Comparison of ENCODE assay signal across 1 fruit fly cellular context in genomic region chr3R:9891527-9891926, dm6.
TF ChIP-seq lines count a peak whose summit lies in the region.

No protein-coding gene starts in this region.

TF ChIP-seq in whole organism, embryonic, 481 proteins besides CTCF, POLR2A, EP300 and RAD21 (continued from another document and continues in another):
- TF ChIP-seq CG31441 (GFP tag; IDR thresholded peaks at IDR 0.05; lab: Robert Waterston, UW), result no peak
- TF ChIP-seq CG14860 (GFP tag; IDR thresholded peaks at IDR 0.05; lab: Robert Waterston, UW; ENCODE audit: partially characterized antibody), result no peak
- TF ChIP-seq Pdp1 (GFP tag; optimal IDR thresholded peaks at IDR 0.05; lab: Kevin White, UChicago), result peak in 1 of 2 experiments; percentile 24
- no peak for TF ChIP-seq zf30C (GFP tag; optimal IDR thresholded peaks at IDR 0.05; lab: Kevin White, UChicago)
- no peak for TF ChIP-seq zfh2 (GFP tag; optimal IDR thresholded peaks at IDR 0.05; lab: Kevin White, UChicago)
- TF ChIP-seq CG30403 (GFP tag; optimal IDR thresholded peaks at IDR 0.05; lab: Kevin White, UChicago), result no peak
- TF ChIP-seq Rfx (GFP tag; IDR thresholded peaks at IDR 0.05; lab: Robert Waterston, UW), result no peak; the same call in 1 of the 2 replicates
- TF ChIP-seq Nf-YA (GFP tag; IDR thresholded peaks at IDR 0.05; lab: Robert Waterston, UW), result no peak
- no peak for TF ChIP-seq pb (GFP tag; optimal IDR thresholded peaks at IDR 0.05; lab: Kevin White, UChicago)
- no peak for TF ChIP-seq Sin3A (optimal IDR thresholded peaks at IDR 0.05; lab: Kevin White, UChicago)
- TF ChIP-seq CG1024 (GFP tag; IDR thresholded peaks at IDR 0.05; lab: Robert Waterston, UW), result no peak
- no peak for TF ChIP-seq Doc3 (GFP tag; IDR thresholded peaks at IDR 0.05; lab: Robert Waterston, UW; ENCODE audit: partially characterized antibody)
- TF ChIP-seq dpn (GFP tag; optimal IDR thresholded peaks at IDR 0.05; lab: Kevin White, UChicago), result no peak
- TF ChIP-seq CG4854 (GFP tag; optimal IDR thresholded peaks at IDR 0.05; lab: Kevin White, UChicago), result no peak
- no peak for TF ChIP-seq Antp (GFP tag; optimal IDR thresholded peaks at IDR 0.05; lab: Kevin White, UChicago)
- TF ChIP-seq CG8765 (GFP tag; IDR thresholded peaks at IDR 0.05; lab: Robert Waterston, UW), result no peak
- no peak for TF ChIP-seq Mes4 (GFP tag; optimal IDR thresholded peaks at IDR 0.05; lab: Kevin White, UChicago)
- no peak for TF ChIP-seq Fer3 (tag; optimal IDR thresholded peaks at IDR 0.05; lab: Kevin White, UChicago)
- TF ChIP-seq CG18262 (tag; optimal IDR thresholded peaks at IDR 0.05; lab: Kevin White, UChicago), result no peak
- no peak for TF ChIP-seq CoRest (tag; optimal IDR thresholded peaks at IDR 0.05; lab: Kevin White, UChicago)
- peak; percentile 6 for TF ChIP-seq sqz (GFP tag; optimal IDR thresholded peaks at IDR 0.05; lab: Kevin White, UChicago)
- TF ChIP-seq sim (GFP tag; IDR thresholded peaks at IDR 0.05; lab: Robert Waterston, UW), result no peak
- TF ChIP-seq CG2120 (GFP tag; optimal IDR thresholded peaks at IDR 0.05; lab: Kevin White, UChicago), result peak; percentile 5
- no peak for TF ChIP-seq Drgx (GFP tag; IDR thresholded peaks at IDR 0.05; lab: Robert Waterston, UW)
- no peak for TF ChIP-seq CG34224 (GFP tag; IDR thresholded peaks at IDR 0.05; lab: Robert Waterston, UW; ENCODE audit: partially characterized antibody)
- no peak for TF ChIP-seq CG13624 (GFP tag; optimal IDR thresholded peaks at IDR 0.05; lab: Kevin White, UChicago)
- TF ChIP-seq dimm (GFP tag; IDR thresholded peaks at IDR 0.05; lab: Robert Waterston, UW), result no peak
- TF ChIP-seq CG3281 (GFP tag; optimal IDR thresholded peaks at IDR 0.05; lab: Kevin White, UChicago), result peak; percentile 8
- TF ChIP-seq tio (GFP tag; optimal IDR thresholded peaks at IDR 0.05; lab: Kevin White, UChicago), result no peak
- TF ChIP-seq Elba2 (GFP tag; optimal IDR thresholded peaks at IDR 0.05; lab: Kevin White, UChicago), result no peak
- no peak for TF ChIP-seq al (GFP tag; IDR thresholded peaks at IDR 0.05; lab: Robert Waterston, UW)
- no peak for TF ChIP-seq Stat92E (GFP tag; optimal IDR thresholded peaks at IDR 0.05; lab: Kevin White, UChicago)
- TF ChIP-seq CG3838 (GFP tag; optimal IDR thresholded peaks at IDR 0.05; lab: Kevin White, UChicago), result no peak
- TF ChIP-seq pfk (GFP tag; optimal IDR thresholded peaks at IDR 0.05; lab: Kevin White, UChicago), result no peak
- TF ChIP-seq Taf1 (GFP tag; IDR thresholded peaks at IDR 0.05; lab: Robert Waterston, UW), result no peak
- TF ChIP-seq CG4820 (GFP tag; optimal IDR thresholded peaks at IDR 0.05; lab: Kevin White, UChicago), result no peak
- TF ChIP-seq mam (GFP tag; optimal IDR thresholded peaks at IDR 0.05; lab: Kevin White, UChicago), result no peak
- TF ChIP-seq CG10979 (tag; optimal IDR thresholded peaks at IDR 0.05; lab: Kevin White, UChicago), result no peak
- no peak for TF ChIP-seq sens-2 (GFP tag; IDR thresholded peaks at IDR 0.05; lab: Robert Waterston, UW)
- TF ChIP-seq Ptx1 (GFP tag; IDR thresholded peaks at IDR 0.05; lab: Robert Waterston, UW), result 0 out of 2 replicates have a peak, but pooled peaks have one; percentile 13
- TF ChIP-seq ssp (GFP tag; IDR thresholded peaks at IDR 0.05; lab: Robert Waterston, UW), result no peak
- peak; percentile 47 for TF ChIP-seq abd-A (tag; optimal IDR thresholded peaks at IDR 0.05; lab: Kevin White, UChicago)
- TF ChIP-seq CG6813 (GFP tag; optimal IDR thresholded peaks at IDR 0.05; lab: Kevin White, UChicago), result peak; percentile 28
- TF ChIP-seq Abd-B (GFP tag; optimal IDR thresholded peaks at IDR 0.05; lab: Kevin White, UChicago), result no peak
- TF ChIP-seq wdn (GFP tag; IDR thresholded peaks at IDR 0.05; lab: Robert Waterston, UW), result no peak
- TF ChIP-seq CG7839 (tag; optimal IDR thresholded peaks at IDR 0.05; lab: Kevin White, UChicago), result no peak
- no peak for TF ChIP-seq Hey (tag; optimal IDR thresholded peaks at IDR 0.05; lab: Kevin White, UChicago)
- TF ChIP-seq CG12299 (tag; optimal IDR thresholded peaks at IDR 0.05; lab: Kevin White, UChicago), result no peak
- TF ChIP-seq Ssrp (tag; optimal IDR thresholded peaks at IDR 0.05; lab: Kevin White, UChicago), result no peak
- no peak for TF ChIP-seq vfl (GFP tag; optimal IDR thresholded peaks at IDR 0.05; lab: Kevin White, UChicago)
- 0 out of 3 replicates have a peak, but pooled peaks have one; percentile 12 for TF ChIP-seq CG11456 (GFP tag; IDR thresholded peaks at IDR 0.05; lab: Robert Waterston, UW)
- 0 out of 3 replicates have a peak, but pooled peaks have one; percentile 60 for TF ChIP-seq so (GFP tag; IDR thresholded peaks at IDR 0.05; lab: Robert Waterston, UW)
- TF ChIP-seq CG9215 (GFP tag; IDR thresholded peaks at IDR 0.05; lab: Robert Waterston, UW), result no peak
- no peak for TF ChIP-seq PHDP (tag; optimal IDR thresholded peaks at IDR 0.05; lab: Kevin White, UChicago)
- TF ChIP-seq Oli (tag; optimal IDR thresholded peaks at IDR 0.05; lab: Kevin White, UChicago), result no peak
- no peak for TF ChIP-seq gfzf (GFP tag; optimal IDR thresholded peaks at IDR 0.05; lab: Kevin White, UChicago)
- TF ChIP-seq HHEX (GFP tag; optimal IDR thresholded peaks at IDR 0.05; lab: Kevin White, UChicago), result peak; percentile 6
- no peak for TF ChIP-seq CG1233 (GFP tag; optimal IDR thresholded peaks at IDR 0.05; lab: Kevin White, UChicago)
- no peak for TF ChIP-seq CG18619 (GFP tag; optimal IDR thresholded peaks at IDR 0.05; lab: Kevin White, UChicago)
- no peak for TF ChIP-seq Max (GFP tag; optimal IDR thresholded peaks at IDR 0.05; lab: Kevin White, UChicago)
- TF ChIP-seq CG33557 (GFP tag; optimal IDR thresholded peaks at IDR 0.05; lab: Kevin White, UChicago), result no peak
- TF ChIP-seq CG8281 (tag; optimal IDR thresholded peaks at IDR 0.05; lab: Kevin White, UChicago), result no peak
- no peak for TF ChIP-seq her (GFP tag; optimal IDR thresholded peaks at IDR 0.05; lab: Kevin White, UChicago)
- TF ChIP-seq Gsc (GFP tag; IDR thresholded peaks at IDR 0.05; lab: Robert Waterston, UW), result no peak
- TF ChIP-seq Hr3 (GFP tag; optimal IDR thresholded peaks at IDR 0.05; lab: Kevin White, UChicago), result no peak
- TF ChIP-seq fru (optimal IDR thresholded peaks at IDR 0.05; lab: Kevin White, UChicago), result no peak
- peak in 1 of 2 experiments; percentile 36 for TF ChIP-seq Hr78 (GFP tag; optimal IDR thresholded peaks at IDR 0.05; lab: Kevin White, UChicago)
- no peak for TF ChIP-seq CG2889 (GFP tag; IDR thresholded peaks at IDR 0.05; lab: Robert Waterston, UW)
- no peak for TF ChIP-seq CG3065 (GFP tag; optimal IDR thresholded peaks at IDR 0.05; lab: Kevin White, UChicago)
- TF ChIP-seq E2f1 (GFP tag; IDR thresholded peaks at IDR 0.05; lab: Robert Waterston, UW), result no peak
- no peak for TF ChIP-seq Doc2 (GFP tag; IDR thresholded peaks at IDR 0.05; lab: Robert Waterston, UW)
- no peak for TF ChIP-seq Ravus (GFP tag; IDR thresholded peaks at IDR 0.05; lab: Robert Waterston, UW)
- no peak for TF ChIP-seq lola (GFP tag; optimal IDR thresholded peaks at IDR 0.05; lab: Kevin White, UChicago)
- no peak for TF ChIP-seq Lpt (GFP tag; optimal IDR thresholded peaks at IDR 0.05; lab: Kevin White, UChicago)
- TF ChIP-seq gt (GFP tag; IDR thresholded peaks at IDR 0.05; lab: Robert Waterston, UW), result no peak
- TF ChIP-seq CG4730 (GFP tag; IDR thresholded peaks at IDR 0.05; lab: Robert Waterston, UW), result no peak
- TF ChIP-seq salm (tag; optimal IDR thresholded peaks at IDR 0.05; lab: Kevin White, UChicago), result no peak
- TF ChIP-seq en (GFP tag; optimal IDR thresholded peaks at IDR 0.05; lab: Kevin White, UChicago), result no peak
- no peak for TF ChIP-seq twi (tag; optimal IDR thresholded peaks at IDR 0.05; lab: Kevin White, UChicago)
- no peak for TF ChIP-seq CG11696 (GFP tag; IDR thresholded peaks at IDR 0.05; lab: Robert Waterston, UW)
- no peak for TF ChIP-seq crc (GFP tag; optimal IDR thresholded peaks at IDR 0.05; lab: Kevin White, UChicago)
- TF ChIP-seq kay (GFP tag; optimal IDR thresholded peaks at IDR 0.05; lab: Kevin White, UChicago), result no peak
- TF ChIP-seq pum (GFP tag; optimal IDR thresholded peaks at IDR 0.05; lab: Kevin White, UChicago), result no peak
- no peak for TF ChIP-seq Atf-2 (GFP tag; optimal IDR thresholded peaks at IDR 0.05; lab: Kevin White, UChicago)
- TF ChIP-seq CG7556 (GFP tag; optimal IDR thresholded peaks at IDR 0.05; lab: Kevin White, UChicago), result no peak
- no peak for TF ChIP-seq TFAM (GFP tag; optimal IDR thresholded peaks at IDR 0.05; lab: Kevin White, UChicago)
- no peak for TF ChIP-seq HLHmδ (GFP tag; optimal IDR thresholded peaks at IDR 0.05; lab: Kevin White, UChicago)
- TF ChIP-seq CG6854 (GFP tag; optimal IDR thresholded peaks at IDR 0.05; lab: Kevin White, UChicago), result no peak
- TF ChIP-seq cg (GFP tag; optimal IDR thresholded peaks at IDR 0.05; lab: Kevin White, UChicago), result no peak
- TF ChIP-seq Ets65A (GFP tag; lab: Kevin White, UChicago), result no peak
- TF ChIP-seq Med (GFP tag; lab: Kevin White, UChicago), result peak; percentile 74
- TF ChIP-seq fd3F (GFP tag; optimal IDR thresholded peaks at IDR 0.05; lab: Kevin White, UChicago), result no peak
- TF ChIP-seq NC2α (GFP tag; optimal IDR thresholded peaks at IDR 0.05; lab: Kevin White, UChicago), result no peak
- no peak for TF ChIP-seq trem (tag; optimal IDR thresholded peaks at IDR 0.05; lab: Kevin White, UChicago)
- TF ChIP-seq run (tag; optimal IDR thresholded peaks at IDR 0.05; lab: Kevin White, UChicago), result peak; percentile 58
- TF ChIP-seq BtbVII (GFP tag; optimal IDR thresholded peaks at IDR 0.05; lab: Kevin White, UChicago), result peak; percentile 26
- no peak for TF ChIP-seq Dll (GFP tag; IDR thresholded peaks at IDR 0.05; lab: Robert Waterston, UW; ENCODE audit: partially characterized antibody)
- no peak for TF ChIP-seq danr (GFP tag; IDR thresholded peaks at IDR 0.05; lab: Robert Waterston, UW)
- TF ChIP-seq lab (GFP tag; optimal IDR thresholded peaks at IDR 0.05; lab: Kevin White, UChicago), result peak; percentile 57
- TF ChIP-seq CG9727 (GFP tag; optimal IDR thresholded peaks at IDR 0.05; lab: Kevin White, UChicago), result no peak
- TF ChIP-seq B-H1 (GFP tag; IDR thresholded peaks at IDR 0.05; lab: Robert Waterston, UW), result no peak
- no peak for TF ChIP-seq Dip2 (GFP tag; IDR thresholded peaks at IDR 0.05; lab: Robert Waterston, UW)
- peak; percentile 63; the same call in 2 of the 3 replicates for TF ChIP-seq sr (GFP tag; IDR thresholded peaks at IDR 0.05; lab: Robert Waterston, UW)
- no peak for TF ChIP-seq btn (GFP tag; optimal IDR thresholded peaks at IDR 0.05; lab: Kevin White, UChicago)
- no peak for TF ChIP-seq fd102C (GFP tag; optimal IDR thresholded peaks at IDR 0.05; lab: Kevin White, UChicago)
- TF ChIP-seq CG8359 (GFP tag; optimal IDR thresholded peaks at IDR 0.05; lab: Kevin White, UChicago; ENCODE audit: borderline replicate concordance), result no peak
- no peak for TF ChIP-seq Sry-β (GFP tag; optimal IDR thresholded peaks at IDR 0.05; lab: Kevin White, UChicago)
- TF ChIP-seq CG7987 (GFP tag; optimal IDR thresholded peaks at IDR 0.05; lab: Kevin White, UChicago), result peak; percentile 58
- TF ChIP-seq dysf (GFP tag; IDR thresholded peaks at IDR 0.05; lab: Robert Waterston, UW), result no peak
- no peak for TF ChIP-seq zen2 (GFP tag; IDR thresholded peaks at IDR 0.05; lab: Robert Waterston, UW; ENCODE audit: partially characterized antibody)
- peak; percentile 56 for TF ChIP-seq CG12769 (tag; optimal IDR thresholded peaks at IDR 0.05; lab: Kevin White, UChicago)
- no peak for TF ChIP-seq CG7963 (GFP tag; IDR thresholded peaks at IDR 0.05; lab: Robert Waterston, UW; ENCODE audit: partially characterized antibody)
- TF ChIP-seq toy (GFP tag; IDR thresholded peaks at IDR 0.05; lab: Robert Waterston, UW), result 0 out of 2 replicates have a peak, but pooled peaks have one; percentile 12
- TF ChIP-seq tll (GFP tag; optimal IDR thresholded peaks at IDR 0.05; lab: Kevin White, UChicago), result no peak
- TF ChIP-seq chn (GFP tag; optimal IDR thresholded peaks at IDR 0.05; lab: Kevin White, UChicago), result no peak
- TF ChIP-seq CG30020 (tag; optimal IDR thresholded peaks at IDR 0.05; lab: Kevin White, UChicago), result no peak
- TF ChIP-seq lmd (GFP tag; IDR thresholded peaks at IDR 0.05; lab: Robert Waterston, UW), result no peak
- no peak for TF ChIP-seq aop (GFP tag; IDR thresholded peaks at IDR 0.05; lab: Robert Waterston, UW)
- no peak for TF ChIP-seq HLH54F (GFP tag; optimal IDR thresholded peaks at IDR 0.05; lab: Kevin White, UChicago)
- peak; percentile 26 for TF ChIP-seq MTF-1 (GFP tag; optimal IDR thresholded peaks at IDR 0.05; lab: Kevin White, UChicago; ENCODE audit: borderline replicate concordance)
- TF ChIP-seq CG18476 (GFP tag; optimal IDR thresholded peaks at IDR 0.05; lab: Kevin White, UChicago), result no peak
- TF ChIP-seq CG10267 (tag; optimal IDR thresholded peaks at IDR 0.05; lab: Kevin White, UChicago), result no peak
- TF ChIP-seq CG10543 (GFP tag; optimal IDR thresholded peaks at IDR 0.05; lab: Kevin White, UChicago), result peak; percentile 86
- no peak for TF ChIP-seq dan (GFP tag; IDR thresholded peaks at IDR 0.05; lab: Robert Waterston, UW)
- no peak for TF ChIP-seq CG13894 (tag; optimal IDR thresholded peaks at IDR 0.05; lab: Kevin White, UChicago)
- TF ChIP-seq dmrt99B (tag; optimal IDR thresholded peaks at IDR 0.05; lab: Kevin White, UChicago), result no peak
- TF ChIP-seq Bteb2 (GFP tag; optimal IDR thresholded peaks at IDR 0.05; lab: Kevin White, UChicago), result no peak
- TF ChIP-seq CG2129 (GFP tag; IDR thresholded peaks at IDR 0.05; lab: Robert Waterston, UW; ENCODE audit: partially characterized antibody), result no peak
- TF ChIP-seq CG11560 (tag; IDR thresholded peaks at IDR 0.05; lab: Robert Waterston, UW), result no peak
- no peak for TF ChIP-seq slbo (GFP tag; IDR thresholded peaks at IDR 0.05; lab: Robert Waterston, UW)
- no peak for TF ChIP-seq seq (GFP tag; IDR thresholded peaks at IDR 0.05; lab: Robert Waterston, UW)
- no peak for TF ChIP-seq gsb-n (tag; optimal IDR thresholded peaks at IDR 0.05; lab: Kevin White, UChicago)
- no peak for TF ChIP-seq nau (GFP tag; optimal IDR thresholded peaks at IDR 0.05; lab: Kevin White, UChicago)
- TF ChIP-seq CG4328 (GFP tag; optimal IDR thresholded peaks at IDR 0.05; lab: Kevin White, UChicago), result no peak
- TF ChIP-seq dm (GFP tag; optimal IDR thresholded peaks at IDR 0.05; lab: Kevin White, UChicago), result no peak
- no peak for TF ChIP-seq vnd (GFP tag; IDR thresholded peaks at IDR 0.05; lab: Robert Waterston, UW; ENCODE audit: partially characterized antibody)
- TF ChIP-seq CG3726 (GFP tag; IDR thresholded peaks at IDR 0.05; lab: Robert Waterston, UW), result no peak
- TF ChIP-seq CG17802 (tag; optimal IDR thresholded peaks at IDR 0.05; lab: Kevin White, UChicago), result no peak
- no peak for TF ChIP-seq BEAF-32 (GFP tag; optimal IDR thresholded peaks at IDR 0.05; lab: Kevin White, UChicago)
- no peak for TF ChIP-seq bab2 (GFP tag; optimal IDR thresholded peaks at IDR 0.05; lab: Kevin White, UChicago)
